Fruit fly (Drosophila melanogaster): ENCODE measurements around the gene tacc.

The tacc gene

dm6 chr3R:4739492-4740431 is 9.1 kb downstream of the tacc start (continued):
- TF ChIP-seq Doc3 (GFP tag; IDR thresholded peaks at IDR 0.05; ENCODE audit: partially characterized antibody) (no peak), CG3407 (GFP tag; optimal IDR thresholded peaks at IDR 0.05) (peak; percentile 75), shn (GFP tag; optimal IDR thresholded peaks at IDR 0.05) (peak; percentile 84), caup (GFP tag; optimal IDR thresholded peaks at IDR 0.05; ENCODE audit: severe bottlenecking) (peak; percentile 77), NK7.1 (GFP tag; optimal IDR thresholded peaks at IDR 0.05) (peak; percentile 63), seq (GFP tag; IDR thresholded peaks at IDR 0.05) (no peak), CG11398 (GFP tag; optimal IDR thresholded peaks at IDR 0.05) (peak; percentile 62), CG12299 (tag; optimal IDR thresholded peaks at IDR 0.05) (peak; percentile 28), sens (GFP tag) (peak; percentile 98), CG34422 (GFP tag; IDR thresholded peaks at IDR 0.05) (no peak), CG17612 (GFP tag; IDR thresholded peaks at IDR 0.05) (no peak), zen2 (GFP tag; IDR thresholded peaks at IDR 0.05; ENCODE audit: partially characterized antibody) (no peak), CG9727 (GFP tag; optimal IDR thresholded peaks at IDR 0.05) (peak; percentile 91), CG18619 (GFP tag; optimal IDR thresholded peaks at IDR 0.05) (peak; percentile 89), esg (GFP tag; conservative IDR thresholded peaks at IDR 0.05) (no peak), BtbVII (GFP tag; optimal IDR thresholded peaks at IDR 0.05) (peak; percentile 51), BEAF-32 (GFP tag; optimal IDR thresholded peaks at IDR 0.05) (no peak), tll (GFP tag; optimal IDR thresholded peaks at IDR 0.05) (no peak), br (optimal IDR thresholded peaks at IDR 0.05) (no peak), ro (GFP tag; IDR thresholded peaks at IDR 0.05) (no peak), CoRest (tag; optimal IDR thresholded peaks at IDR 0.05) (peak; percentile 94), tin (GFP tag; optimal IDR thresholded peaks at IDR 0.05) (peak; percentile 79), CG3163 (GFP tag; optimal IDR thresholded peaks at IDR 0.05) (peak; percentile 62), CG8290 (GFP tag; optimal IDR thresholded peaks at IDR 0.05) (peak; percentile 62), CG8290 (tag; optimal IDR thresholded peaks at IDR 0.05) (peak; percentile 50 to 52), maf-S (GFP tag; optimal IDR thresholded peaks at IDR 0.05) (peak; percentile 52), chinmo (GFP tag; IDR thresholded peaks at IDR 0.05; ENCODE audit: partially characterized antibody) (no peak), CG4730 (GFP tag; IDR thresholded peaks at IDR 0.05) (no peak), dysf (GFP tag; IDR thresholded peaks at IDR 0.05) (no peak), H2.0 (GFP tag; IDR thresholded peaks at IDR 0.05) (no peak), Nf-YC (tag; optimal IDR thresholded peaks at IDR 0.05) (peak; percentile 69), Meics (GFP tag; optimal IDR thresholded peaks at IDR 0.05) (peak; percentile 89), CG1603 (tag; optimal IDR thresholded peaks at IDR 0.05) (peak; percentile 36), inv (GFP tag; IDR thresholded peaks at IDR 0.05; ENCODE audit: partially characterized antibody) (no peak), Elba2 (GFP tag; optimal IDR thresholded peaks at IDR 0.05) (peak; percentile 96), CG30403 (GFP tag; optimal IDR thresholded peaks at IDR 0.05) (peak; percentile 94), CG8924 (tag; optimal IDR thresholded peaks at IDR 0.05) (peak; percentile 85), CG7271 (tag; optimal IDR thresholded peaks at IDR 0.05) (no peak), CG6854 (GFP tag; optimal IDR thresholded peaks at IDR 0.05) (peak; percentile 70), amos (GFP tag; IDR thresholded peaks at IDR 0.05; ENCODE audit: partially characterized antibody) (no peak), Bteb2 (GFP tag; optimal IDR thresholded peaks at IDR 0.05) (peak; percentile 70), prd (optimal IDR thresholded peaks at IDR 0.05) (no peak), prd (GFP tag; IDR thresholded peaks at IDR 0.05) (no peak), CG13624 (GFP tag; optimal IDR thresholded peaks at IDR 0.05) (peak; percentile 73), CG31388 (GFP tag; optimal IDR thresholded peaks at IDR 0.05) (peak; percentile 32), CG8359 (GFP tag; optimal IDR thresholded peaks at IDR 0.05; ENCODE audit: borderline replicate concordance) (peak; percentile 45), CG8944 (GFP tag; optimal IDR thresholded peaks at IDR 0.05) (peak; percentile 84), CG11247 (GFP tag; IDR thresholded peaks at IDR 0.05) (no peak), YL-1 (GFP tag; optimal IDR thresholded peaks at IDR 0.05) (peak; percentile 22)

All from whole organism, embryonic.